Fruit fly (Drosophila melanogaster) whole organism, wandering third instar larva: Measurements from ENCODE around the gene CG12009.
A peak's percentile ranks its signal among the peaks of the same experiment; 100 is the strongest.

ENCODE experiments used
- Abd-B ChIP-seq: fragments of >200 bp; optimal IDR thresholded peaks from 2 replicates; lab custom pipeline; 2017; ENCODE audit warnings: missing biosample characterization, missing genetic modification characterization
- Dfd ChIP-seq: fragments of >200 bp; optimal IDR thresholded peaks from 2 replicates; lab custom pipeline; 2017; ENCODE audit warnings: missing biosample characterization, missing genetic modification characterization
- Dif ChIP-seq: fragments of 200-275, 200-300 bp; sonication (Bioruptor generic); optimal IDR thresholded peaks from 2 replicates; lab custom pipeline; 2018; ENCODE audit warnings: missing biosample characterization, missing genetic modification characterization; ENCODE audit not compliant: partially characterized antibody
- Myc ChIP-seq: fragments of >200 bp; optimal IDR thresholded peaks from 2 replicates; lab custom pipeline; 2017
- OdsH ChIP-seq: fragments of 200-800 bp; sonication (Bioruptor generic); optimal IDR thresholded peaks from 2 replicates; lab custom pipeline; 2016; ENCODE audit warnings: missing biosample characterization, mild to moderate bottlenecking, missing genetic modification characterization
- br ChIP-seq: fragments of 200-800 bp; sonication (Bioruptor generic); optimal IDR thresholded peaks from 2 replicates; lab custom pipeline; 2016; ENCODE audit warnings: missing biosample characterization, missing genetic modification characterization
- h ChIP-seq: fragments of 200-800 bp; sonication (Bioruptor generic); optimal IDR thresholded peaks from 3 replicates; lab custom pipeline; 2016; ENCODE audit warnings: missing biosample characterization, mild to moderate bottlenecking, missing genetic modification characterization
- lola ChIP-seq: fragments of >200 bp; optimal IDR thresholded peaks from 2 replicates; lab custom pipeline; 2017; ENCODE audit warnings: missing biosample characterization, missing genetic modification characterization
- pan ChIP-seq: fragments of >200 bp; optimal IDR thresholded peaks from 2 replicates; lab custom pipeline; 2017
- sage ChIP-seq: fragments of 200-800 bp; sonication (Bioruptor generic); optimal IDR thresholded peaks from 2 replicates; lab custom pipeline; 2016; ENCODE audit warnings: missing biosample characterization, mild to moderate bottlenecking, missing genetic modification characterization
- tai ChIP-seq: sonication (Bioruptor generic); optimal IDR thresholded peaks from 2 replicates; lab custom pipeline; 2016; ENCODE audit warnings: missing biosample characterization, missing genetic modification characterization

dm6 chr3L:3253631-3254030, 37.6 kb upstream of the CG12009 start:
- TF ChIP-seq Myc (lab: Kevin White, UChicago) (no peak), sage (GFP tag; lab: Kevin White, UChicago) (no peak), lola (GFP tag; lab: Kevin White, UChicago) (no peak), br (GFP tag; lab: Kevin White, UChicago) (no peak), OdsH (no peak), tai (no peak), Dif (GFP tag; lab: Kevin White, UChicago) (peak; percentile 55), Dfd (no peak), Abd-B (GFP tag; lab: Kevin White, UChicago) (no peak), h (GFP tag; lab: Kevin White, UChicago) (no peak), pan (lab: Kevin White, UChicago) (no peak)
